Worm (Caenorhabditis elegans) whole organism, L2 larva: Measurements from ENCODE around the gene srbc-5.

Source experiments
- R02D3.7 ChIP-seq: fragments of 150-350 bp; optimal IDR thresholded peaks from 2 replicates; lab custom pipeline; 2014; ENCODE audit warnings: missing biosample characterization, missing genetic modification characterization
- blmp-1 ChIP-seq: sonication (generic microtip); optimal IDR thresholded peaks from 2 replicates; lab custom pipeline; 2017; ENCODE audit warnings: missing genetic modification characterization, mild to moderate bottlenecking, missing compliant biosample characterization, antibody characterized with exemption, moderate library complexity; ENCODE audit not compliant: insufficient read depth
- fos-1 ChIP-seq: fragments of 150-350 bp; optimal IDR thresholded peaks from 2 replicates; lab custom pipeline; 2014; ENCODE audit warnings: missing biosample characterization, missing genetic modification characterization
- lin-39 ChIP-seq: fragments of 150-350 bp; optimal IDR thresholded peaks from 2 replicates; lab custom pipeline; 2014; ENCODE audit warnings: missing biosample characterization, missing genetic modification reagents, missing genetic modification characterization
- nhr-10 ChIP-seq: sonication (generic microtip); optimal IDR thresholded peaks from 2 replicates; lab custom pipeline; 2017; ENCODE audit warnings: missing biosample characterization, missing genetic modification characterization
- nhr-12 ChIP-seq: fragments of 150-350 bp; optimal IDR thresholded peaks from 2 replicates; lab custom pipeline; 2014; ENCODE audit warnings: missing biosample characterization, missing genetic modification characterization
- nhr-237 ChIP-seq: fragments of 150-350 bp; optimal IDR thresholded peaks from 2 replicates; lab custom pipeline; 2014; ENCODE audit warnings: missing biosample characterization, missing genetic modification characterization
- nhr-77 ChIP-seq: fragments of 150-350 bp; optimal IDR thresholded peaks from 2 replicates; lab custom pipeline; 2014; ENCODE audit warnings: missing biosample characterization, missing genetic modification characterization
- unc-39 ChIP-seq: fragments of 150-350 bp; optimal IDR thresholded peaks from 2 replicates; lab custom pipeline; 2014; ENCODE audit warnings: missing biosample characterization, missing genetic modification characterization
- unc-62 ChIP-seq: fragments of 150-350 bp; optimal IDR thresholded peaks from 2 replicates; lab custom pipeline; 2014; ENCODE audit warnings: missing biosample characterization, missing genetic modification reagents, missing genetic modification characterization

DNA sequence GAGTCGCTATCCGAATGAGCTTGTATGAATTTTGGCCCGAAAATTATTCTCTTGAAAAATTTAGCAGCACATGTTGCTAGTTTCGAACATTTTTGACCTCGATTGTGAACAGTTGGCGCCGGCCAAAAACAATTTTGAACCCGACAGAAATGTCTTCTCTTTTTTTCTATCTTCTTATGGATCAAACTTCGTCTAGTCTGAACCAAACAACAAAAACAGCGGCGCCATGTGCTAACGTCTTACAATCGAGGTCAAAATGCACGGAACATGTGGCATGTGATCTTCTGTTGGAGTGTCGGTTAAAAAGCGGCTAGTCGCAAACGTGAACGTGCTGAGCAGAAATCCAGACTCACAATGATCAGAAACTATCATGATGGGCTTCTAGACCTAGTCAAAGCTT, 16.0 kb downstream of the srbc-5 start:
- TF ChIP-seq unc-62 (GFP tag; lab: Kevin White, UChicago): no peak
- TF ChIP-seq nhr-77 (tag; lab: Kevin White, UChicago): no peak
- no peak for TF ChIP-seq fos-1 (tag; lab: Kevin White, UChicago)
- no peak for TF ChIP-seq R02D3.7 (tag; lab: Kevin White, UChicago)
- TF ChIP-seq unc-39 (tag; lab: Kevin White, UChicago): no peak
- TF ChIP-seq blmp-1 (tag; lab: Kevin White, UChicago): no peak
- TF ChIP-seq nhr-10: no peak
- no peak for TF ChIP-seq lin-39 (tag; lab: Kevin White, UChicago)
- no peak for TF ChIP-seq nhr-237 (tag; lab: Kevin White, UChicago)
- no peak for TF ChIP-seq nhr-12 (tag; lab: Kevin White, UChicago)
